Worm (Caenorhabditis elegans) whole organism, late embryonic: Measurements from ENCODE around the gene sec-3.

Experiments
- C08G9.2 ChIP-seq: sonication (generic microtip); optimal IDR thresholded peaks from 2 replicates; lab custom pipeline; 2016; ENCODE audit warnings: mild to moderate bottlenecking, missing genetic modification characterization, moderate library complexity, missing compliant biosample characterization
- K02D7.2 ChIP-seq: sonication (generic microtip); optimal IDR thresholded peaks from 2 replicates; lab custom pipeline; 2017; ENCODE audit warnings: mild to moderate bottlenecking, missing genetic modification characterization, missing compliant biosample characterization
- ama-1 ChIP-seq: fragments of 150-350 bp; optimal IDR thresholded peaks from 2 replicates; lab custom pipeline; 2014
- ceh-31 ChIP-seq: sonication (generic microtip); optimal IDR thresholded peaks from 2 replicates; lab custom pipeline; 2016; ENCODE audit warnings: missing genetic modification characterization, missing compliant biosample characterization
- fax-1 ChIP-seq: sonication (generic microtip); optimal IDR thresholded peaks from 2 replicates; lab custom pipeline; 2016; ENCODE audit warnings: missing genotype, missing genetic modification characterization, missing compliant biosample characterization
- fkh-10 ChIP-seq: fragments of 150-350 bp; optimal IDR thresholded peaks from 2 replicates; lab custom pipeline; 2014; ENCODE audit warnings: missing biosample characterization, missing genetic modification reagents, missing genetic modification characterization
- lim-6 ChIP-seq: sonication (generic microtip); optimal IDR thresholded peaks from 2 replicates; lab custom pipeline; 2016; ENCODE audit warnings: missing genetic modification characterization, missing compliant biosample characterization
- nhr-11 ChIP-seq: fragments of 150-350 bp; optimal IDR thresholded peaks from 2 replicates; lab custom pipeline; 2014; ENCODE audit warnings: missing biosample characterization, missing genetic modification characterization
- pqm-1 ChIP-seq: sonication (generic microtip); optimal IDR thresholded peaks from 2 replicates; lab custom pipeline; 2016; ENCODE audit warnings: missing genetic modification characterization, missing compliant biosample characterization
- sox-2 ChIP-seq: fragments of 200-800 bp; sonication (Bioruptor generic); IDR thresholded peaks from 2 replicates; pipeline ENCODE4 v1.3.6; 2022; ENCODE audit warnings: missing genetic modification reagents, missing genetic modification characterization, missing compliant biosample characterization
- unc-86 ChIP-seq: sonication (generic microtip); optimal IDR thresholded peaks from 2 replicates; lab custom pipeline; 2016; ENCODE audit warnings: missing genetic modification characterization, missing compliant biosample characterization

ce11 chrX:3092460-3092859 lies 7.2 kb downstream of the sec-3 start:
- TF ChIP-seq fax-1 (tag; lab: Kevin White, UChicago): no peak
- TF ChIP-seq nhr-11 (tag; lab: Kevin White, UChicago): no peak
- TF ChIP-seq unc-86 (tag; lab: Kevin White, UChicago): no peak
- TF ChIP-seq lim-6: no peak
- TF ChIP-seq ama-1 (lab: Kevin White, UChicago): no peak
- TF ChIP-seq pqm-1 (tag; lab: Kevin White, UChicago): no peak
- no peak for TF ChIP-seq fkh-10 (GFP tag; lab: Kevin White, UChicago)
- TF ChIP-seq K02D7.2 (tag; lab: Kevin White, UChicago): no peak
- no peak for TF ChIP-seq sox-2 (GFP tag; lab: Robert Waterston, UW)
- TF ChIP-seq ceh-31: no peak
- TF ChIP-seq C08G9.2 (tag; lab: Kevin White, UChicago): no peak
